Fruit fly (Drosophila melanogaster): Measurements from ENCODE around the gene CG31751.

CG31751 gene

DNA sequence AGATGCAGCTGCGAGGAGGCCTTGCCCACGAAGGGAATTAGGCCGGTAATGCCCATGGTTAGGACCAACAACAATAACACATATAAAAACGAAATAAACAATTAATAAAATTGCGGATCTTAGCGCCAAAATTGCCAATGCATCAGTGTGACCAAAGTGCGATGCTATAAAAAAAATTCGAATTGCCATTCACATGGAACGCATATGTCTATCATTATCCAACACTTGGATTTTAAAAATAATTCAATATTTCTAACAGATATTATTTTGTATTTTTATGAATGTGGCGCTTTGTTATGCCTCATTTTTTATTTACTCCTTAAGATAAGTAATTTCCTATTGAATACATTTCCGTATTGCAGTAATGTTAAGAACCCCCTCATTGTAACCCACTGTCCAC lies 4.9 kb downstream of the CG31751 start, which contains the start of gene tos (continued):
- TF ChIP-seq YL-1 (GFP tag; optimal IDR thresholded peaks at IDR 0.05) (peak; percentile 49), CG32532 (GFP tag; IDR thresholded peaks at IDR 0.05) (no peak), danr (GFP tag; IDR thresholded peaks at IDR 0.05) (no peak), amos (GFP tag; IDR thresholded peaks at IDR 0.05; ENCODE audit: partially characterized antibody) (peak; percentile 32; the same call in 1 of the 2 replicates), abd-A (tag; optimal IDR thresholded peaks at IDR 0.05) (no peak), otp (GFP tag; IDR thresholded peaks at IDR 0.05) (no peak), CG7987 (GFP tag; optimal IDR thresholded peaks at IDR 0.05) (no peak), CG6683 (GFP tag; optimal IDR thresholded peaks at IDR 0.05) (no peak), gcm2 (GFP tag; optimal IDR thresholded peaks at IDR 0.05) (no peak), CG4707 (GFP tag; optimal IDR thresholded peaks at IDR 0.05) (no peak), CG3847 (GFP tag; IDR thresholded peaks at IDR 0.05) (peak; percentile 61), Bdp1 (GFP tag; optimal IDR thresholded peaks at IDR 0.05) (peak; percentile 2), CG14441 (GFP tag; IDR thresholded peaks at IDR 0.05) (no peak), CG8281 (tag; optimal IDR thresholded peaks at IDR 0.05) (no peak), CG9817 (tag; optimal IDR thresholded peaks at IDR 0.05) (no peak), stwl (tag; optimal IDR thresholded peaks at IDR 0.05) (peak; percentile 92), CG4360 (GFP tag; IDR thresholded peaks at IDR 0.05) (no peak), Poxn (GFP tag; IDR thresholded peaks at IDR 0.05) (no peak), CG8944 (GFP tag; optimal IDR thresholded peaks at IDR 0.05) (no peak), CG1602 (GFP tag; optimal IDR thresholded peaks at IDR 0.05) (no peak), CG17612 (GFP tag; IDR thresholded peaks at IDR 0.05) (no peak), CG31224 (GFP tag; IDR thresholded peaks at IDR 0.05) (no peak), al (GFP tag; IDR thresholded peaks at IDR 0.05) (no peak), CG12391 (tag; optimal IDR thresholded peaks at IDR 0.05) (no peak), Fer2 (tag; optimal IDR thresholded peaks at IDR 0.05) (no peak), CG3995 (GFP tag; optimal IDR thresholded peaks at IDR 0.05) (peak; percentile 24), hbn (GFP tag; IDR thresholded peaks at IDR 0.05; ENCODE audit: partially characterized antibody) (no peak), CG11085 (GFP tag; IDR thresholded peaks at IDR 0.05) (no peak), Asciz (GFP tag; optimal IDR thresholded peaks at IDR 0.05) (no peak), pb (GFP tag; optimal IDR thresholded peaks at IDR 0.05) (no peak), CG15514 (GFP tag; optimal IDR thresholded peaks at IDR 0.05) (no peak), cg (GFP tag; optimal IDR thresholded peaks at IDR 0.05) (no peak), grau (tag; optimal IDR thresholded peaks at IDR 0.05) (no peak), CG43689 (GFP tag; IDR thresholded peaks at IDR 0.05) (no peak), tup (GFP tag; optimal IDR thresholded peaks at IDR 0.05) (no peak), btn (GFP tag; optimal IDR thresholded peaks at IDR 0.05) (no peak), CG33557 (GFP tag; optimal IDR thresholded peaks at IDR 0.05) (no peak), Dip3 (GFP tag; optimal IDR thresholded peaks at IDR 0.05) (no peak), bigmax (GFP tag; optimal IDR thresholded peaks at IDR 0.05) (no peak), CG17912 (GFP tag; optimal IDR thresholded peaks at IDR 0.05) (no peak), Deaf1 (tag; optimal IDR thresholded peaks at IDR 0.05) (no peak), Aef1 (GFP tag; IDR thresholded peaks at IDR 0.05) (no peak), CG4424 (GFP tag; optimal IDR thresholded peaks at IDR 0.05) (no peak), CG15601 (tag; optimal IDR thresholded peaks at IDR 0.05) (no peak), Med (GFP tag) (peak; percentile 55), Optix (GFP tag; IDR thresholded peaks at IDR 0.05) (no peak), emc (GFP tag; optimal IDR thresholded peaks at IDR 0.05) (no peak), CG14965 (GFP tag; optimal IDR thresholded peaks at IDR 0.05; ENCODE audit: borderline replicate concordance) (no peak), HLHmδ (GFP tag; optimal IDR thresholded peaks at IDR 0.05) (no peak), CG7839 (tag; optimal IDR thresholded peaks at IDR 0.05) (no peak), Stat92E (GFP tag; optimal IDR thresholded peaks at IDR 0.05) (no peak)

All from whole organism, embryonic.